Worm (Caenorhabditis elegans) whole organism, L4 larva: ENCODE measurements around the gene R10E4.1.

Source experiments
- F49E8.2 ChIP-seq: sonication (generic microtip); optimal IDR thresholded peaks from 2 replicates; lab custom pipeline; 2016; ENCODE audit warnings: missing compliant biosample characterization, mild to moderate bottlenecking, missing genetic modification characterization, borderline replicate concordance
- nhr-11 ChIP-seq: fragments of 150-350 bp; optimal IDR thresholded peaks from 2 replicates; lab custom pipeline; 2014; ENCODE audit warnings: missing biosample characterization, missing genetic modification characterization
- pha-4 ChIP-seq, 2 experiments: fragments of 150-350 bp in 1 of 2; fragments of 200-800 bp in 1 of 2; sonication (Bioruptor generic) in 1 of 2; IDR thresholded peaks in 1 of 2; optimal IDR thresholded peaks in 1 of 2; 2 replicates each; pipeline versions ENCODE4 v1.3.6 to Lab custom; 2014 to 2022; ENCODE audit warnings: missing genetic modification characterization in 2 of 2, missing genetic modification reagents in 2 of 2, missing biosample characterization in 1 of 2, missing compliant biosample characterization in 1 of 2
- snpc-4 ChIP-seq: fragments of 150-350 bp; optimal IDR thresholded peaks from 2 replicates; lab custom pipeline; 2014; ENCODE audit warnings: missing biosample characterization, missing genetic modification characterization
- unc-62 ChIP-seq, 3 experiments: fragments of 150-350 bp in 1 of 3; sonication (generic microtip); optimal IDR thresholded peaks in 2 of 3; peaks in 1 of 3; 1 replicate in 1 of 3; 2 replicates in 2 of 3; lab custom pipeline; 2014 to 2017; ENCODE audit warnings: missing biosample characterization in 3 of 3, missing genetic modification characterization in 3 of 3, missing genetic modification reagents in 3 of 3, missing genotype in 1 of 3

- TF ChIP-seq F49E8.2 (tag; lab: Kevin White, UChicago) = no peak
- TF ChIP-seq nhr-11 (tag; lab: Kevin White, UChicago) = no peak
- TF ChIP-seq snpc-4 = no peak
- TF ChIP-seq unc-62 (GFP tag; optimal IDR thresholded peaks at IDR 0.05 in 1 of 2; lab: Kevin White, UChicago) = no peak
- TF ChIP-seq unc-62 (tag; optimal IDR thresholded peaks at IDR 0.05; lab: Kevin White, UChicago) = no peak
- no peak for TF ChIP-seq pha-4 (GFP tag; IDR thresholded peaks at IDR 0.05; lab: Robert Waterston, UW)
- no peak for TF ChIP-seq pha-4 (tag; optimal IDR thresholded peaks at IDR 0.05; lab: Kevin White, UChicago)
Observed at ce11 chrIII:4263048-4263447, 6.5 kb upstream of the R10E4.1 start, which contains the start of gene T08A11.1.
